Worm (Caenorhabditis elegans) whole organism, L1 larva: Measurements from ENCODE around the gene frm-3.

Experiments used
- Y116A8C.19 ChIP-seq: sonication (generic microtip); optimal IDR thresholded peaks from 2 replicates; lab custom pipeline; 2016; ENCODE audit warnings: missing compliant biosample characterization, missing genetic modification characterization, borderline replicate concordance
- aha-1 ChIP-seq: fragments of 150-350 bp; optimal IDR thresholded peaks from 2 replicates; lab custom pipeline; 2014; ENCODE audit warnings: missing biosample characterization, missing genetic modification characterization
- aly-2 ChIP-seq: fragments of 150-350 bp; optimal IDR thresholded peaks from 2 replicates; lab custom pipeline; 2014; ENCODE audit warnings: missing biosample characterization, missing genetic modification characterization
- blmp-1 ChIP-seq: fragments of 150-350 bp; optimal IDR thresholded peaks from 2 replicates; lab custom pipeline; 2014; ENCODE audit warnings: missing biosample characterization, missing genetic modification characterization
- ceh-82 ChIP-seq, 3 experiments: fragments of 150-350 bp in 1 of 3; sonication (generic microtip) in 2 of 3; optimal IDR thresholded peaks; 2 replicates each; lab custom pipeline; 2014 to 2017; ENCODE audit warnings: missing biosample characterization in 3 of 3, missing genetic modification characterization in 3 of 3
- ceh-88 ChIP-seq: fragments of 200-800 bp; sonication (Bioruptor generic); IDR thresholded peaks from 2 replicates; pipeline ENCODE4 v1.3.6; 2022; ENCODE audit warnings: missing genetic modification characterization, missing compliant biosample characterization
- dsc-1 ChIP-seq: sonication (generic microtip); optimal IDR thresholded peaks from 2 replicates; lab custom pipeline; 2016; ENCODE audit warnings: mild to moderate bottlenecking, missing genetic modification characterization, missing compliant biosample characterization
- efl-1 ChIP-seq, 4 experiments: fragments of 150-350 bp; optimal IDR thresholded peaks in 3 of 4; peaks in 1 of 4; 1 replicate in 1 of 4; 2 replicates in 3 of 4; lab custom pipeline; 2014; ENCODE audit warnings: missing biosample characterization in 2 of 4, missing genetic modification characterization in 2 of 4, missing genetic modification reagents in 2 of 4
- elt-2 ChIP-seq: sonication (generic microtip); optimal IDR thresholded peaks from 2 replicates; lab custom pipeline; 2016; ENCODE audit warnings: missing genetic modification characterization, mild to moderate bottlenecking, inconsistent platforms, missing compliant biosample characterization, missing genetic modification reagents
- fkh-10 ChIP-seq: sonication (generic microtip); optimal IDR thresholded peaks from 2 replicates; lab custom pipeline; 2017; ENCODE audit warnings: missing biosample characterization, missing genetic modification reagents, missing genetic modification characterization
- fkh-4 ChIP-seq: sonication (generic microtip); optimal IDR thresholded peaks from 2 replicates; lab custom pipeline; 2016; ENCODE audit warnings: missing compliant biosample characterization, missing genetic modification characterization, borderline replicate concordance
- grh-1 ChIP-seq: fragments of 200-800 bp; sonication (Bioruptor generic); IDR thresholded peaks from 2 replicates; pipeline ENCODE4 v1.3.6; 2022; ENCODE audit warnings: missing genetic modification reagents, missing genetic modification characterization, missing compliant biosample characterization
- hlh-17 ChIP-seq: fragments of 200-800 bp; sonication (Bioruptor generic); optimal IDR thresholded peaks from 2 replicates; lab custom pipeline; 2018; ENCODE audit warnings: missing genetic modification characterization, mild to moderate bottlenecking, missing compliant biosample characterization, moderate library complexity, borderline replicate concordance
- hlh-4 ChIP-seq: sonication (generic microtip); optimal IDR thresholded peaks from 2 replicates; lab custom pipeline; 2016; ENCODE audit warnings: mild to moderate bottlenecking, missing genetic modification characterization, missing compliant biosample characterization
- isw-1 ChIP-seq: fragments of 200-800 bp; sonication (Bioruptor generic); IDR thresholded peaks from 2 replicates; pipeline ENCODE4 v1.3.6; 2022; ENCODE audit warnings: missing genetic modification characterization, missing compliant biosample characterization
- lin-13 ChIP-seq: fragments of 150-350 bp; optimal IDR thresholded peaks from 2 replicates; lab custom pipeline; 2014; ENCODE audit warnings: missing biosample characterization, missing genetic modification reagents, missing genetic modification characterization
- lin-14 ChIP-seq: fragments of 200-800 bp; sonication (Bioruptor generic); optimal IDR thresholded peaks from 2 replicates; lab custom pipeline; 2018; ENCODE audit warnings: mild to moderate bottlenecking, missing genetic modification characterization, moderate library complexity, missing compliant biosample characterization
- lin-15B ChIP-seq: fragments of 150-350 bp; sonication (generic microtip); optimal IDR thresholded peaks from 3 replicates; lab custom pipeline; 2014; ENCODE audit warnings: missing biosample characterization, missing genetic modification characterization
- lin-35 ChIP-seq, 2 experiments: fragments of 150-350 bp; optimal IDR thresholded peaks; 2 replicates each; lab custom pipeline; 2014; ENCODE audit warnings: missing biosample characterization in 2 of 2, missing genetic modification characterization in 2 of 2, missing genetic modification reagents in 2 of 2
- lin-39 ChIP-seq: fragments of 150-350 bp; optimal IDR thresholded peaks from 2 replicates; lab custom pipeline; 2014; ENCODE audit warnings: missing biosample characterization, missing genetic modification reagents, missing genetic modification characterization
- lir-3 ChIP-seq: sonication (generic microtip); optimal IDR thresholded peaks from 2 replicates; lab custom pipeline; 2016; ENCODE audit warnings: mild to moderate bottlenecking, missing genetic modification characterization, moderate library complexity, missing compliant biosample characterization; ENCODE audit not compliant: poor library complexity
- mdl-1 ChIP-seq, 2 experiments: fragments of 150-350 bp; optimal IDR thresholded peaks; 2 replicates each; lab custom pipeline; 2014 to 2017; ENCODE audit warnings: missing biosample characterization in 2 of 2, missing genetic modification characterization in 2 of 2, inconsistent platforms in 1 of 2
- mep-1 ChIP-seq: fragments of 150-350 bp; optimal IDR thresholded peaks from 2 replicates; lab custom pipeline; 2014; ENCODE audit warnings: missing biosample characterization, missing genetic modification characterization
- nhr-11 ChIP-seq: fragments of 150-350 bp; optimal IDR thresholded peaks from 2 replicates; lab custom pipeline; 2014; ENCODE audit warnings: missing biosample characterization, missing genetic modification characterization
- nhr-20 ChIP-seq: sonication (generic microtip); optimal IDR thresholded peaks from 2 replicates; lab custom pipeline; 2016; ENCODE audit warnings: mild to moderate bottlenecking, missing genetic modification characterization, missing compliant biosample characterization
- nhr-237 ChIP-seq: fragments of 150-350 bp; optimal IDR thresholded peaks from 2 replicates; lab custom pipeline; 2014; ENCODE audit warnings: missing biosample characterization, missing genetic modification characterization
- nhr-47 ChIP-seq: sonication (generic microtip); optimal IDR thresholded peaks from 2 replicates; lab custom pipeline; 2016; ENCODE audit warnings: mild to moderate bottlenecking, missing genetic modification characterization, moderate library complexity, missing compliant biosample characterization
- nhr-71 ChIP-seq: sonication (generic microtip); optimal IDR thresholded peaks from 2 replicates; lab custom pipeline; 2016; ENCODE audit warnings: mild to moderate bottlenecking, missing genetic modification characterization, moderate library complexity, missing compliant biosample characterization
- nhr-76 ChIP-seq: sonication (generic microtip); optimal IDR thresholded peaks from 2 replicates; lab custom pipeline; 2017; ENCODE audit warnings: missing biosample characterization, missing genetic modification characterization
- nhr-77 ChIP-seq: fragments of 150-350 bp; optimal IDR thresholded peaks from 2 replicates; lab custom pipeline; 2014; ENCODE audit warnings: missing biosample characterization, missing genetic modification characterization
- nhr-85 ChIP-seq: sonication (generic microtip); peaks from one replicate; lab custom pipeline; 2016; ENCODE audit warnings: missing genetic modification characterization, inconsistent platforms, missing compliant biosample characterization
- nhr-90 ChIP-seq: sonication (generic microtip); optimal IDR thresholded peaks from 2 replicates; lab custom pipeline; 2016; ENCODE audit warnings: mild to moderate bottlenecking, missing genetic modification characterization, missing compliant biosample characterization; ENCODE audit not compliant: poor library complexity
- pax-3 ChIP-seq: fragments of 200-800 bp; sonication (Bioruptor generic); optimal IDR thresholded peaks from 2 replicates; lab custom pipeline; 2018; ENCODE audit warnings: mild to moderate bottlenecking, missing genetic modification characterization, moderate library complexity, missing compliant biosample characterization
- pqm-1 ChIP-seq: sonication (generic microtip); optimal IDR thresholded peaks from 3 replicates; lab custom pipeline; 2017; ENCODE audit warnings: missing biosample characterization, missing genetic modification characterization
- rnt-1 ChIP-seq: sonication (generic microtip); optimal IDR thresholded peaks from 2 replicates; lab custom pipeline; 2016; ENCODE audit warnings: mild to moderate bottlenecking, missing genetic modification characterization, moderate library complexity, missing compliant biosample characterization
- skn-1 ChIP-seq: fragments of 150-350 bp; optimal IDR thresholded peaks from 2 replicates; lab custom pipeline; 2014; ENCODE audit warnings: missing biosample characterization, missing genetic modification characterization
- snpc-4 ChIP-seq: fragments of 150-350 bp; optimal IDR thresholded peaks from 2 replicates; lab custom pipeline; 2014; ENCODE audit warnings: missing biosample characterization, missing genetic modification characterization
- sox-4 ChIP-seq: sonication (generic microtip); optimal IDR thresholded peaks from 2 replicates; lab custom pipeline; 2016; ENCODE audit warnings: missing genetic modification characterization, missing compliant biosample characterization
- sptf-1 ChIP-seq: fragments of 150-350 bp; optimal IDR thresholded peaks from 2 replicates; lab custom pipeline; 2014; ENCODE audit warnings: missing biosample characterization, missing genetic modification characterization
- swsn-7 ChIP-seq: sonication (generic microtip); optimal IDR thresholded peaks from 2 replicates; lab custom pipeline; 2016; ENCODE audit warnings: missing genetic modification characterization, missing compliant biosample characterization
- tbx-2 ChIP-seq: sonication (generic microtip); optimal IDR thresholded peaks from 2 replicates; lab custom pipeline; 2016; ENCODE audit warnings: missing genetic modification characterization, missing compliant biosample characterization
- tlp-1 ChIP-seq: fragments of 150-350 bp; optimal IDR thresholded peaks from 2 replicates; lab custom pipeline; 2014; ENCODE audit warnings: missing biosample characterization, missing genetic modification characterization
- unc-98 ChIP-seq: fragments of 200-800 bp; sonication (Bioruptor generic); IDR thresholded peaks from 2 replicates; pipeline ENCODE4 v1.3.6; 2022; ENCODE audit warnings: missing genetic modification characterization, missing compliant biosample characterization
- vab-15 ChIP-seq: sonication (generic microtip); optimal IDR thresholded peaks from 2 replicates; lab custom pipeline; 2017; ENCODE audit warnings: missing genotype, mild to moderate bottlenecking, missing genetic modification characterization, missing compliant biosample characterization
- zip-4 ChIP-seq: fragments of 200-800 bp; sonication (Bioruptor generic); optimal IDR thresholded peaks from 2 replicates; lab custom pipeline; 2018; ENCODE audit warnings: mild to moderate bottlenecking, missing genetic modification characterization, moderate library complexity, missing compliant biosample characterization

The frm-3 gene

ce11 chrX:11547442-11548023, 24.8 kb upstream of the frm-3 start:
- TF ChIP-seq nhr-237 (no peak), rnt-1 (peak; percentile 39), ceh-82 (tag; optimal IDR thresholded peaks at IDR 0.05; lab: Kevin White, UChicago) (no peak), nhr-90 (tag; lab: Kevin White, UChicago) (no peak), nhr-11 (tag; lab: Kevin White, UChicago) (no peak), aha-1 (tag; lab: Kevin White, UChicago) (no peak), dsc-1 (tag; lab: Kevin White, UChicago) (peak; percentile 83), skn-1 (tag; lab: Kevin White, UChicago) (no peak), mdl-1 (tag; optimal IDR thresholded peaks at IDR 0.05; lab: Kevin White, UChicago) (no peak), lin-15B (no peak), lin-13 (GFP tag; lab: Kevin White, UChicago) (no peak), aly-2 (tag; lab: Kevin White, UChicago) (no peak), lin-14 (GFP tag; lab: Kevin White, UChicago) (peak; percentile 32), lin-35 (GFP tag; optimal IDR thresholded peaks at IDR 0.05; lab: Kevin White, UChicago) (no peak), efl-1 (optimal IDR thresholded peaks at IDR 0.05; lab: Kevin White, UChicago) (no peak), efl-1 (GFP tag; optimal IDR thresholded peaks at IDR 0.05 in 1 of 2; lab: Kevin White, UChicago) (peak in 1 of 2 experiments; percentile 62), blmp-1 (tag; lab: Kevin White, UChicago) (peak; percentile 14), swsn-7 (tag; lab: Kevin White, UChicago) (no peak), sox-4 (tag; lab: Kevin White, UChicago) (no peak), fkh-4 (tag; lab: Kevin White, UChicago) (peak; percentile 23)

ce11 chrX:11548308-11548707, 24.0 kb upstream of the frm-3 start, which contains the start of gene mig-2:
mig-2 (plus strand) TSS chrX:11548608.
- TF ChIP-seq nhr-85 (tag; lab: Kevin White, UChicago) (peak; percentile 30), pax-3 (tag; lab: Kevin White, UChicago) (no peak)

- TF ChIP-seq snpc-4 (tag; lab: Kevin White, UChicago) (no peak), nhr-71 (tag; lab: Kevin White, UChicago) (no peak), mep-1 (tag; lab: Kevin White, UChicago) (no peak), dsc-1 (tag; lab: Kevin White, UChicago) (no peak), vab-15 (tag; lab: Kevin White, UChicago) (no peak), sptf-1 (tag; lab: Kevin White, UChicago) (no peak), lin-39 (tag; lab: Kevin White, UChicago) (no peak), elt-2 (tag; lab: Kevin White, UChicago) (no peak), efl-1 (optimal IDR thresholded peaks at IDR 0.05; lab: Kevin White, UChicago) (no peak), efl-1 (GFP tag; optimal IDR thresholded peaks at IDR 0.05 in 1 of 2; lab: Kevin White, UChicago) (no peak)
Observed at ce11 chrX:11551808-11552207, 20.5 kb upstream of the frm-3 start.

ce11 chrX:11552879-11553278, 19.4 kb upstream of the frm-3 start:
- TF ChIP-seq nhr-47 (tag; lab: Kevin White, UChicago) (peak; percentile 13), efl-1 (optimal IDR thresholded peaks at IDR 0.05; lab: Kevin White, UChicago) (no peak), efl-1 (GFP tag; optimal IDR thresholded peaks at IDR 0.05 in 1 of 2; lab: Kevin White, UChicago) (no peak), grh-1 (GFP tag; lab: Robert Waterston, UW) (no peak), Y116A8C.19 (tag; lab: Kevin White, UChicago) (no peak), nhr-237 (no peak), hlh-17 (GFP tag; lab: Kevin White, UChicago) (no peak), dsc-1 (tag; lab: Kevin White, UChicago) (no peak), nhr-20 (tag; lab: Kevin White, UChicago) (no peak), hlh-4 (tag; lab: Kevin White, UChicago) (no peak), isw-1 (no peak), swsn-7 (tag; lab: Kevin White, UChicago) (no peak), fkh-10 (GFP tag; lab: Kevin White, UChicago) (peak; percentile 23), tlp-1 (no peak), unc-98 (no peak), ceh-88 (GFP tag; lab: Robert Waterston, UW) (no peak), ceh-82 (tag; optimal IDR thresholded peaks at IDR 0.05; lab: Kevin White, UChicago) (peak in 1 of 3 experiments; percentile 37), pqm-1 (tag; lab: Kevin White, UChicago) (no peak), nhr-77 (tag; lab: Kevin White, UChicago) (no peak), zip-4 (GFP tag; lab: Kevin White, UChicago) (no peak), tbx-2 (tag; lab: Kevin White, UChicago) (no peak), nhr-76 (tag; lab: Kevin White, UChicago) (no peak), lin-14 (GFP tag; lab: Kevin White, UChicago) (peak; percentile 64), lin-39 (tag; lab: Kevin White, UChicago) (no peak), lir-3 (tag; lab: Kevin White, UChicago) (no peak)
